Worm (Caenorhabditis elegans): ENCODE data around the gene F43C11.3.

- TF ChIP-seq B0310.2 (tag; optimal IDR thresholded peaks at IDR 0.05), result no peak
- TF ChIP-seq hnd-1 (tag; optimal IDR thresholded peaks at IDR 0.05), result no peak
- no peak for TF ChIP-seq tbx-37 (GFP tag; conservative IDR thresholded peaks at IDR 0.05)
- TF ChIP-seq flt-1 (GFP tag; IDR thresholded peaks at IDR 0.05), result no peak
- no peak for TF ChIP-seq ama-1 (optimal IDR thresholded peaks at IDR 0.05)
- no peak for TF ChIP-seq sea-1 (GFP tag; conservative IDR thresholded peaks at IDR 0.05)
- no peak for TF ChIP-seq tra-4 (tag; optimal IDR thresholded peaks at IDR 0.05)
- TF ChIP-seq ceh-13 (GFP tag; optimal IDR thresholded peaks at IDR 0.05), result no peak
- TF ChIP-seq pes-1 (GFP tag; IDR thresholded peaks at IDR 0.05), result no peak
- no peak for TF ChIP-seq F13C5.2 (tag; optimal IDR thresholded peaks at IDR 0.05)
- no peak for TF ChIP-seq tbx-11 (GFP tag; IDR thresholded peaks at IDR 0.05)
- TF ChIP-seq ets-7 (tag; optimal IDR thresholded peaks at IDR 0.05), result no peak
- TF ChIP-seq scrt-1 (GFP tag; IDR thresholded peaks at IDR 0.05), result no peak
- TF ChIP-seq aly-1 (tag; optimal IDR thresholded peaks at IDR 0.05), result no peak
Observed at ce11 chrII:2385495-2385894, 32.4 kb downstream of the F43C11.3 start, which contains the start of gene F16G10.9.
